Worm (Caenorhabditis elegans): ENCODE results near the gene rab-21.

The rab-21 gene

DNA sequence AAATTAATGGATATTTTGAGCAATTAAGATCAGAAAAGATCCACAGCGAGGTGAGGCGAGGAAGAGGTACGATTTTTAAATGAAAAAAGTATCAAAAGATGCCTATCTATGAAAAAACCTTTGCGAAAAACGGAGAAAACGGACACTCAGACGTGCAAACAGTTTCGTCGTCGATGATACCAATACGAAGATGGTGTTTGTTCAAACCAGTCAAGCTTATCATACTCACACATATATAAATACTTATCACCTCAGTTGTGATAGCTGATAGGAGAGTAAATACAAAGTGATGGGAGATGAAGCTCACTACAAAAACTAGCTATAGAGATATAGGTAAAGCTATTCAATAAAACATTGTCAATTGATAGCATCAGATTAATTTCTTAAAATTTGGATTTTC lies 35.0 kb downstream of the rab-21 start:
- TF ChIP-seq sea-2 (GFP tag; optimal IDR thresholded peaks at IDR 0.05) (no peak), unc-39 (tag; optimal IDR thresholded peaks at IDR 0.05) (no peak), pqm-1 (tag; optimal IDR thresholded peaks at IDR 0.05) (peak; percentile 6), elt-3 (tag; optimal IDR thresholded peaks at IDR 0.05) (no peak), ztf-11 (tag; optimal IDR thresholded peaks at IDR 0.05) (no peak), egl-27 (tag; optimal IDR thresholded peaks at IDR 0.05) (no peak), fos-1 (tag; optimal IDR thresholded peaks at IDR 0.05) (no peak), nhr-43 (tag; optimal IDR thresholded peaks at IDR 0.05; ENCODE audit: poor library complexity, severe bottlenecking) (no peak), nhr-25 (tag; optimal IDR thresholded peaks at IDR 0.05) (no peak), mdl-1 (tag; optimal IDR thresholded peaks at IDR 0.05) (no peak), pha-4 (tag; optimal IDR thresholded peaks at IDR 0.05) (peak; percentile 24), nhr-237 (tag; optimal IDR thresholded peaks at IDR 0.05) (no peak), lin-39 (tag; optimal IDR thresholded peaks at IDR 0.05) (no peak), nhr-23 (tag; optimal IDR thresholded peaks at IDR 0.05) (no peak), fkh-10 (GFP tag; optimal IDR thresholded peaks at IDR 0.05) (no peak), zag-1 (tag; optimal IDR thresholded peaks at IDR 0.05) (no peak), aly-2 (tag; optimal IDR thresholded peaks at IDR 0.05) (no peak), tbx-2 (tag; optimal IDR thresholded peaks at IDR 0.05) (no peak), mml-1 (tag; optimal IDR thresholded peaks at IDR 0.05) (no peak), fkh-2 (tag; optimal IDR thresholded peaks at IDR 0.05) (no peak), nhr-67 (tag; optimal IDR thresholded peaks at IDR 0.05) (no peak), R02D3.7 (tag; optimal IDR thresholded peaks at IDR 0.05) (no peak), elt-2 (tag; optimal IDR thresholded peaks at IDR 0.05) (peak; percentile 63), elt-1 (tag; optimal IDR thresholded peaks at IDR 0.05) (no peak), ceh-28 (tag; optimal IDR thresholded peaks at IDR 0.05) (no peak), ama-1 (optimal IDR thresholded peaks at IDR 0.05) (no peak)

DNA sequence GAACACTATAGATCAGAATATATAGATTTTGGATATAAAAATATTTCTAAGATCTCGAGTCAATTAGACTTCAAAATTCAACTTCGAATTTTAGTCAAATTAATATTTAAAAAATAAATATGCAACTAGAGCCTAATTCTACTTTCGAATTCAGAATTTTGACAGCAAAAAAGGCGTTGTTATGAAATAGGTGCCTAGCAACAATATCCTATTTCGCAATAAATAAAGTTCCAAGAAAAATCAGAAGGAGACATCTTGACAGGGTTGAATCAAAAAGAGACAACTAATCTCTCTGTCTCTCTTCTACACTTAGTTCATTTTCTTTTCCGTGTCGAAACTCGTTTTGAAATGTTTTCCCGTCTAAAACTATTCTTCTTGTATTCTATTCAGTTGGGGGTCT lies 39.4 kb downstream of the rab-21 start:
- TF ChIP-seq hmg-11 (tag; optimal IDR thresholded peaks at IDR 0.05): no peak
- peak; percentile 1 for TF ChIP-seq nhr-25 (tag; optimal IDR thresholded peaks at IDR 0.05)
- peak; percentile 17 for TF ChIP-seq nhr-23 (tag; optimal IDR thresholded peaks at IDR 0.05)
- TF ChIP-seq elt-3 (tag; optimal IDR thresholded peaks at IDR 0.05): no peak

DNA sequence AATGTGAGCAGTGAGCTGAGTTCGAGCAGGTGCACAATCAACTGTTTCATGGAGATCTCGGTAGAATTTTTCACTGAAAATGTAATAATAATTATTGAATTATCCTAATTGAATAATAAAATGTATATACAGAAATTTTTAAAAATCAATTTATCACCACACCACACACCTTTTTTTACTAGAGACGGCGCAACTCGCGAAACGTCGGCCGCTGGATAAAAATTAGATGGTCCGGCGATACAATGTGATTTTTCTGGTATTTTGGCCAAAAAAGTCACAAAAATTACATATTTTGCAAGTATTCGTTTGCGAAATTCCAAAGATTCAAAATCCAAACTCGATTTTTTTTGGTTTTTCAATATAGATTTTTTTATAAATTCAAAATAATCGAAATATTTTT lies 44.0 kb downstream of the rab-21 start:
- no peak for TF ChIP-seq egl-27 (tag; optimal IDR thresholded peaks at IDR 0.05)
- peak; percentile 14 for TF ChIP-seq snpc-4 (tag; optimal IDR thresholded peaks at IDR 0.05)
- TF ChIP-seq fos-1 (tag; optimal IDR thresholded peaks at IDR 0.05): no peak
- TF ChIP-seq nhr-67 (tag; optimal IDR thresholded peaks at IDR 0.05): no peak
- no peak for TF ChIP-seq aly-2 (tag; optimal IDR thresholded peaks at IDR 0.05)
- no peak for TF ChIP-seq ztf-4 (tag; optimal IDR thresholded peaks at IDR 0.05)

DNA sequence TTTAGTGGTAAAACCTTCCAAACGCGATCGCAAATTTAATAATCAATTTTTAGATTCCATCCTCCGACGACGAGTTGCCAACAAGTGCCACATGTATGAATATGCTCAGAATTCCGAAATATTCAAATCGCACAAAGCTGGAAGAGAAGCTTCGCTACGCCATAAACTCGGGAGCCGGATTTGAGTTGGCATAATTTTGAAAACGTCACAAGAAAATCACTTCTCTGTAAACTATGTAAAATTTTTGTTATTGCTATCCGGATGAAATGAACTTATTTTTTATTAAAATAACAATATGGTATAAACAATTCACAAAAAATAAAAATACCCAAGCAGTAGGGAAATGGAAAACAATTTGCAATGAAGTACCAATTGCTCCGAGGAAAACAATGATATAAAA lies 45.9 kb downstream of the rab-21 start:
- TF ChIP-seq nhr-23 (tag; optimal IDR thresholded peaks at IDR 0.05) (no peak), nfya-1 (tag; optimal IDR thresholded peaks at IDR 0.05; ENCODE audit: insufficient read depth) (no peak), ZK546.5 (tag; optimal IDR thresholded peaks at IDR 0.05) (no peak), mml-1 (tag; optimal IDR thresholded peaks at IDR 0.05) (no peak), elt-1 (tag; optimal IDR thresholded peaks at IDR 0.05) (no peak), lsy-12 (tag; optimal IDR thresholded peaks at IDR 0.05) (no peak), ceh-9 (tag; optimal IDR thresholded peaks at IDR 0.05) (no peak), egl-5 (tag; optimal IDR thresholded peaks at IDR 0.05) (no peak), nhr-25 (tag; optimal IDR thresholded peaks at IDR 0.05) (no peak), nhr-76 (tag; optimal IDR thresholded peaks at IDR 0.05) (no peak), zag-1 (tag; optimal IDR thresholded peaks at IDR 0.05) (no peak), mdl-1 (tag; optimal IDR thresholded peaks at IDR 0.05) (no peak), fkh-10 (GFP tag; optimal IDR thresholded peaks at IDR 0.05) (no peak), tbx-2 (tag; optimal IDR thresholded peaks at IDR 0.05) (no peak), lin-15B (tag; optimal IDR thresholded peaks at IDR 0.05) (no peak), unc-39 (tag; optimal IDR thresholded peaks at IDR 0.05) (no peak), jun-1 (tag; optimal IDR thresholded peaks at IDR 0.05) (no peak), nhr-43 (tag; optimal IDR thresholded peaks at IDR 0.05; ENCODE audit: poor library complexity, severe bottlenecking) (no peak), ama-1 (optimal IDR thresholded peaks at IDR 0.05) (no peak)
